Worm (Caenorhabditis elegans): ENCODE measurements around the gene C46A5.1.

- TF ChIP-seq lsy-2 (tag; optimal IDR thresholded peaks at IDR 0.05) (peak in 1 of 2 experiments; percentile 20), lin-13 (GFP tag; optimal IDR thresholded peaks at IDR 0.05) (no peak), nhr-77 (tag; optimal IDR thresholded peaks at IDR 0.05) (no peak), nhr-11 (tag; optimal IDR thresholded peaks at IDR 0.05) (no peak), lin-11 (tag; optimal IDR thresholded peaks at IDR 0.05) (no peak), ztf-4 (tag; optimal IDR thresholded peaks at IDR 0.05) (no peak), zag-1 (tag; optimal IDR thresholded peaks at IDR 0.05) (no peak), dmd-4 (tag; optimal IDR thresholded peaks at IDR 0.05) (no peak), ceh-82 (tag; optimal IDR thresholded peaks at IDR 0.05) (no peak), unc-55 (GFP tag; optimal IDR thresholded peaks at IDR 0.05) (no peak), snpc-4 (tag; optimal IDR thresholded peaks at IDR 0.05) (no peak), ama-1 (optimal IDR thresholded peaks at IDR 0.05) (no peak), nhr-25 (tag; optimal IDR thresholded peaks at IDR 0.05) (no peak)
Observed at ce11 chrIV:7723555-7723954, 40.2 kb upstream of the C46A5.1 start.
